Fruit fly (Drosophila melanogaster): ENCODE data around the gene CG44532.

The CG44532 gene

DNA sequence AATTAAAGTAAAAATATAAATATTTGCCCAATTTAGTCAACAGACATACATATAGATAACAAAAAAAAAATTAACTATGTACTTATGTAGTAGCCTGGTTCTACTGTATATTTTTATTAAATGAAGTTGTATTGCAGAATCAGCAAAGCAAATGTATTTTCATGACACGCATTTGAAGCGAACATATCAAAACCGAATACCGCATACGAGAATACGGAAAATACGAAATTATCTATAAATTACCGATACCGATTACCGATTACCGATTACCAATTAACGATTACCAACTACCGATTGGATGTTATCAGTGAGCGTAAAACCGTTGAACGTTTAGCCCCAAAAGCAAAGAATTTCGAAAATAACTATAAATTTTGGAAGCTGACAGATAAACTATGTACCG is 25.5 kb downstream of the CG44532 start (continued):
- peak; percentile 47; the same call in 1 of the 3 replicates for TF ChIP-seq CG16813 (GFP tag; IDR thresholded peaks at IDR 0.05; ENCODE audit: partially characterized antibody)
- peak; percentile 66 for TF ChIP-seq sens (GFP tag)
- TF ChIP-seq CG7963 (GFP tag; IDR thresholded peaks at IDR 0.05; ENCODE audit: partially characterized antibody), result 0 out of 3 replicates have a peak, but pooled peaks have one; percentile 20
- TF ChIP-seq ato (GFP tag; IDR thresholded peaks at IDR 0.05; ENCODE audit: partially characterized antibody), result 0 out of 2 replicates have a peak, but pooled peaks have one; percentile 35
- no peak for TF ChIP-seq CG10462 (GFP tag; optimal IDR thresholded peaks at IDR 0.05)
- TF ChIP-seq stwl (tag; optimal IDR thresholded peaks at IDR 0.05), result peak; percentile 66
- TF ChIP-seq wek (GFP tag; optimal IDR thresholded peaks at IDR 0.05), result peak; percentile 69
- TF ChIP-seq CG13287 (GFP tag; IDR thresholded peaks at IDR 0.05; ENCODE audit: partially characterized antibody), result peak; percentile 53
- no peak for TF ChIP-seq Hr78 (GFP tag; optimal IDR thresholded peaks at IDR 0.05)
- peak; percentile 75 for TF ChIP-seq CG6791 (GFP tag; IDR thresholded peaks at IDR 0.05; ENCODE audit: partially characterized antibody)

DNA sequence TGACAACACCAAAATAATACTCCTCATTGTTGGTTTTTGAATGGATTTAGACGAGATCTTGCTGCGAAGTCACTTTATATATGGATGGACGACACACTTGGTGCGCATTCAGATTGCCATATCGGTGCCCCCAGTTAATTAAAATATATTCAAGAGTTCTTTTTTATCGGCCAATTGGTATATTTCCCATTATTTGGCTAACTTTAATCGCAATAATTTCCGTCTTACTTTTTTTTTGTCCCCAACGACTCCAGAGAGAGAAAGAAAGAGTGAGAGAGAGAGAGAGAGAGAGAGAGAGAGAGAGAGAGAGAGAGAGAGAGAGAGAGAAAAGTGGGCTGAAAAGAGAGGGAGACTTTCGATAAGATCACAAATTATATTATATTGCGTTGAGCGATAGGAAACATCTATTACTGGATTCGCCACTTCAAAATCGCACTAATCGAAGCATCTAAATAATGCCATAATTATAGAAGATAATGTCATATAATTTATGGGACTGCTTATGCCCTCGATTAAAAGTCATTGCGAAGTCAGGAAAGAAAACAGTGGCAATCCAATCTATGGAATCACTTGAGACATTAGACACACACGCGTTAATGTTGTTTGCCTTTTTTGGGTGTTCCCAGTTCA is 28.8 kb downstream of the CG44532 start, which contains the start of gene CG12115:
Gene CG12115 (minus strand): TSS at position 51 of the 630 bp plus-strand sequence.
- TF ChIP-seq Trl (optimal IDR thresholded peaks at IDR 0.05) (peak in 1 of 2 experiments; percentile 80), Trl (GFP tag; optimal IDR thresholded peaks at IDR 0.05) (no peak), CG12659 (GFP tag; optimal IDR thresholded peaks at IDR 0.05) (no peak), sens (GFP tag) (peak; percentile 32), exex (tag; optimal IDR thresholded peaks at IDR 0.05) (peak; percentile 92), CG15514 (GFP tag; optimal IDR thresholded peaks at IDR 0.05) (peak; percentile 2), CG7745 (tag; optimal IDR thresholded peaks at IDR 0.05) (no peak)

- TF ChIP-seq CG4707 (GFP tag; optimal IDR thresholded peaks at IDR 0.05) (no peak), CG3281 (GFP tag; optimal IDR thresholded peaks at IDR 0.05) (no peak)
Observed at dm6 chrX:9191357-9191756, 29.5 kb downstream of the CG44532 start, which contains the start of gene CG12057. Gene CG12057, plus strand, starts transcription at chrX:9191657.

dm6 chrX:9192429-9192828 is 30.5 kb downstream of the CG44532 start, which contains the start of gene CG12056:
Gene CG12056, plus strand, starts transcription at chrX:9192669.
- no peak for TF ChIP-seq CG2678 (tag; optimal IDR thresholded peaks at IDR 0.05)
- TF ChIP-seq ranshi (GFP tag; IDR thresholded peaks at IDR 0.05), result peak; percentile 57; the same call in 1 of the 2 replicates
- TF ChIP-seq CG17186 (GFP tag; optimal IDR thresholded peaks at IDR 0.05), result peak; percentile 91
- peak; percentile 20 for TF ChIP-seq Ets65A (GFP tag)
- peak; percentile 56 for TF ChIP-seq Dp (GFP tag; optimal IDR thresholded peaks at IDR 0.05)
- peak; percentile 23 for TF ChIP-seq pzg (GFP tag; optimal IDR thresholded peaks at IDR 0.05)
- TF ChIP-seq MBD-R2 (GFP tag; IDR thresholded peaks at IDR 0.05), result peak; percentile 55
- no peak for TF ChIP-seq CG12155 (GFP tag; optimal IDR thresholded peaks at IDR 0.05)
- no peak for TF ChIP-seq Hsf (GFP tag; optimal IDR thresholded peaks at IDR 0.05)
- peak; percentile 61 for TF ChIP-seq E2f2 (GFP tag; IDR thresholded peaks at IDR 0.05)
- peak; percentile 12; the same call in 1 of the 3 replicates for TF ChIP-seq row (GFP tag; IDR thresholded peaks at IDR 0.05)
- TF ChIP-seq insv (GFP tag; optimal IDR thresholded peaks at IDR 0.05), result no peak
- peak; percentile 62 for TF ChIP-seq Myb (GFP tag; optimal IDR thresholded peaks at IDR 0.05)
- TF ChIP-seq inv (GFP tag; IDR thresholded peaks at IDR 0.05; ENCODE audit: partially characterized antibody), result no peak
- TF ChIP-seq CG17568 (GFP tag; optimal IDR thresholded peaks at IDR 0.05), result no peak
- TF ChIP-seq CG2129 (GFP tag; IDR thresholded peaks at IDR 0.05; ENCODE audit: partially characterized antibody), result no peak
- TF ChIP-seq CG13287 (GFP tag; IDR thresholded peaks at IDR 0.05; ENCODE audit: partially characterized antibody), result no peak
- no peak for TF ChIP-seq ap (GFP tag; IDR thresholded peaks at IDR 0.05)
- peak; percentile 22 for TF ChIP-seq grau (tag; optimal IDR thresholded peaks at IDR 0.05)
- peak; percentile 31 for TF ChIP-seq MESR4 (GFP tag; optimal IDR thresholded peaks at IDR 0.05)
- no peak for TF ChIP-seq lola (GFP tag; optimal IDR thresholded peaks at IDR 0.05)
- TF ChIP-seq CG15514 (GFP tag; optimal IDR thresholded peaks at IDR 0.05), result peak; percentile 98
